Worm (Caenorhabditis elegans) whole organism, L3 larva: ENCODE results near the gene fip-2.
A peak's percentile ranks its signal among the peaks of the same experiment; 100 is the strongest.

Experiments used
- ZK546.5 ChIP-seq: sonication (generic microtip); optimal IDR thresholded peaks from 2 replicates; lab custom pipeline; 2017; ENCODE audit warnings: missing biosample characterization, missing genetic modification characterization
- ama-1 ChIP-seq: fragments of 150-350 bp; optimal IDR thresholded peaks from 2 replicates; lab custom pipeline; 2018
- ceh-82 ChIP-seq: fragments of 150-350 bp; optimal IDR thresholded peaks from 2 replicates; lab custom pipeline; 2014; ENCODE audit warnings: missing biosample characterization, missing genetic modification characterization
- daf-12 ChIP-seq: fragments of 150-350 bp; optimal IDR thresholded peaks from 2 replicates; lab custom pipeline; 2014; ENCODE audit warnings: missing biosample characterization, missing genetic modification reagents, missing genetic modification characterization
- hmg-11 ChIP-seq: sonication (generic microtip); optimal IDR thresholded peaks from 2 replicates; lab custom pipeline; 2016; ENCODE audit warnings: missing genetic modification characterization, missing compliant biosample characterization
- lsy-12 ChIP-seq: sonication (generic microtip); optimal IDR thresholded peaks from 2 replicates; lab custom pipeline; 2016; ENCODE audit warnings: mild to moderate bottlenecking, missing genetic modification characterization, missing compliant biosample characterization
- nhr-25 ChIP-seq: sonication (generic microtip); optimal IDR thresholded peaks from 2 replicates; lab custom pipeline; 2017; ENCODE audit warnings: missing biosample characterization, missing genetic modification characterization
- nhr-28 ChIP-seq: fragments of 150-350 bp; optimal IDR thresholded peaks from 2 replicates; lab custom pipeline; 2014; ENCODE audit warnings: missing biosample characterization, missing genetic modification characterization
- pqm-1 ChIP-seq: fragments of 150-350 bp; optimal IDR thresholded peaks from 2 replicates; lab custom pipeline; 2017; ENCODE audit warnings: missing biosample characterization, missing genetic modification characterization, inconsistent platforms
- snpc-4 ChIP-seq: fragments of 150-350 bp; optimal IDR thresholded peaks from 2 replicates; lab custom pipeline; 2014; ENCODE audit warnings: missing biosample characterization, missing genetic modification characterization
- zag-1 ChIP-seq: fragments of 150-350 bp; optimal IDR thresholded peaks from 2 replicates; lab custom pipeline; 2014; ENCODE audit warnings: missing biosample characterization, missing genetic modification characterization
- ztf-11 ChIP-seq: fragments of 150-350 bp; optimal IDR thresholded peaks from 2 replicates; lab custom pipeline; 2014; ENCODE audit warnings: missing biosample characterization, missing genetic modification characterization

DNA sequence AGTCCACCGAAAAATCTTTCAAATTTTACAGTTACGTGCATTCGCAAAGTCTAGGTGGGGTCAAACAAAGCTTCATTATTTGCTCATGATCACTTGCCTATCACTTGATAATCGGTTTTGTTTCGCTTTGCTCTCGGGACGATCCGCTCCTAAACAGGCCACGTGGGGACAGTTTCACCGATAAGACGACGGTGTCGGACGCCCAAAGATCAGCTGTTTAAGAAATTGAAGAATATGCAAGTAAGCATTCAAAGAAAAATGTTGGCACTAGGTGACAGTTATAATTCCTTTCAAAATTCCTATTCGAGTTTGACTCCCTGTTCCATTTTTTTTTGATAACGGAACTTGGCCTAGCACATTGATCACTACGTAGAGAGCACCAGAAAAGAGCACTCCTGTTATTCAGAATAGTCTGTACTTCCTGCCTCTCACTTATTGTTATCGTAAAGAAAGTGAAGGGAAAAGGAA, 12.2 kb downstream of the fip-2 start:
- TF ChIP-seq lsy-12 (tag; lab: Kevin White, UChicago) = no peak
- TF ChIP-seq ztf-11 (tag; lab: Kevin White, UChicago) = no peak
- TF ChIP-seq ZK546.5 (tag; lab: Kevin White, UChicago) = no peak
- peak; percentile 93 for TF ChIP-seq pqm-1 (tag; lab: Kevin White, UChicago)
- no peak for TF ChIP-seq ceh-82 (tag; lab: Kevin White, UChicago)
- no peak for TF ChIP-seq zag-1 (tag; lab: Kevin White, UChicago)
- TF ChIP-seq daf-12 (tag; lab: Kevin White, UChicago) = no peak
- no peak for TF ChIP-seq nhr-28 (tag; lab: Kevin White, UChicago)
- no peak for TF ChIP-seq ama-1 (lab: Kevin White, UChicago)
- no peak for TF ChIP-seq nhr-25
- no peak for TF ChIP-seq snpc-4 (tag; lab: Kevin White, UChicago)
- no peak for TF ChIP-seq hmg-11
